Worm (Caenorhabditis elegans) whole organism, late embryonic: ENCODE data around the gene ZK1307.1.

Experiments used
- C38D4.7 ChIP-seq: fragments of 200-800 bp; sonication (Bioruptor generic); optimal IDR thresholded peaks from 2 replicates; lab custom pipeline; 2018; ENCODE audit warnings: mild to moderate bottlenecking, missing genetic modification characterization, moderate library complexity, missing compliant biosample characterization
- ama-1 ChIP-seq: fragments of 150-350 bp; optimal IDR thresholded peaks from 2 replicates; lab custom pipeline; 2014
- ceh-24 ChIP-seq: sonication (generic microtip); optimal IDR thresholded peaks from 2 replicates; lab custom pipeline; 2016; ENCODE audit warnings: mild to moderate bottlenecking, missing genetic modification characterization, missing compliant biosample characterization
- ceh-30 ChIP-seq: fragments of 150-350 bp; optimal IDR thresholded peaks from 2 replicates; lab custom pipeline; 2014; ENCODE audit warnings: missing biosample characterization, missing genetic modification characterization
- ceh-31 ChIP-seq: sonication (generic microtip); optimal IDR thresholded peaks from 2 replicates; lab custom pipeline; 2016; ENCODE audit warnings: missing genetic modification characterization, missing compliant biosample characterization
- ceh-9 ChIP-seq: sonication (generic microtip); optimal IDR thresholded peaks from 2 replicates; lab custom pipeline; 2016; ENCODE audit warnings: mild to moderate bottlenecking, missing genetic modification characterization, inconsistent platforms, missing compliant biosample characterization
- dmd-4 ChIP-seq: sonication (generic microtip); optimal IDR thresholded peaks from 2 replicates; lab custom pipeline; 2016; ENCODE audit warnings: borderline replicate concordance, missing genetic modification characterization, missing compliant biosample characterization
- dve-1 ChIP-seq: sonication (generic microtip); optimal IDR thresholded peaks from 2 replicates; lab custom pipeline; 2017; ENCODE audit warnings: antibody characterized with exemption, mild to moderate bottlenecking, missing genetic modification characterization, missing compliant biosample characterization
- lin-11 ChIP-seq: fragments of 200-800 bp; sonication (Bioruptor generic); optimal IDR thresholded peaks from 2 replicates; lab custom pipeline; 2018; ENCODE audit warnings: mild to moderate bottlenecking, missing genetic modification characterization, missing compliant biosample characterization
- nhr-232 ChIP-seq: sonication (generic microtip); optimal IDR thresholded peaks from 2 replicates; lab custom pipeline; 2016; ENCODE audit warnings: missing genetic modification characterization, missing compliant biosample characterization
- odd-2 ChIP-seq: sonication (generic microtip); optimal IDR thresholded peaks from 2 replicates; lab custom pipeline; 2017; ENCODE audit warnings: antibody characterized with exemption, mild to moderate bottlenecking, missing genetic modification characterization, missing compliant biosample characterization
- pha-2 ChIP-seq: sonication (generic microtip); optimal IDR thresholded peaks from 2 replicates; lab custom pipeline; 2017; ENCODE audit warnings: mild to moderate bottlenecking, missing genetic modification characterization, missing compliant biosample characterization
- pqm-1 ChIP-seq: sonication (generic microtip); optimal IDR thresholded peaks from 2 replicates; lab custom pipeline; 2016; ENCODE audit warnings: missing genetic modification characterization, missing compliant biosample characterization
- sdc-2 ChIP-seq: sonication (generic microtip); optimal IDR thresholded peaks from 2 replicates; lab custom pipeline; 2016; ENCODE audit warnings: missing genotype, missing genetic modification characterization, missing compliant biosample characterization

ce11 chrII:9621121-9621520 is 34.3 kb downstream of the ZK1307.1 start:
- no peak for TF ChIP-seq odd-2 (tag; lab: Kevin White, UChicago)
- no peak for TF ChIP-seq ceh-9
- TF ChIP-seq nhr-232 (tag; lab: Kevin White, UChicago), result no peak
- TF ChIP-seq ceh-24 (tag; lab: Kevin White, UChicago), result no peak
- TF ChIP-seq ceh-31 (tag; lab: Kevin White, UChicago), result no peak
- TF ChIP-seq ama-1, result no peak
- no peak for TF ChIP-seq pqm-1 (tag; lab: Kevin White, UChicago)
- TF ChIP-seq lin-11 (tag; lab: Kevin White, UChicago), result no peak
- no peak for TF ChIP-seq pha-2 (tag; lab: Kevin White, UChicago)
- no peak for TF ChIP-seq dmd-4 (tag; lab: Kevin White, UChicago)
- TF ChIP-seq C38D4.7 (GFP tag; lab: Kevin White, UChicago), result no peak
- no peak for TF ChIP-seq ceh-30
- TF ChIP-seq dve-1 (tag; lab: Kevin White, UChicago), result no peak
- TF ChIP-seq sdc-2, result no peak
